Worm (Caenorhabditis elegans): Measurements from ENCODE around the gene C18E9.5.

ce11 chrII:8938907-8939622 lies 30.7 kb upstream of the C18E9.5 start:
- TF ChIP-seq med-1 (GFP tag; optimal IDR thresholded peaks at IDR 0.05; ENCODE audit: insufficient read depth) (no peak), flt-1 (GFP tag; IDR thresholded peaks at IDR 0.05) (no peak), T22C8.4 (GFP tag; IDR thresholded peaks at IDR 0.05) (no peak), ztf-29 (GFP tag; IDR thresholded peaks at IDR 0.05) (no peak), klf-2 (GFP tag; conservative IDR thresholded peaks at IDR 0.05) (no peak)
